Fruit fly (Drosophila melanogaster) whole organism, embryonic: Measurements from ENCODE around the gene al.

ENCODE experiments used
- Aef1 ChIP-seq: fragments of 200-800 bp; sonication (Bioruptor generic); IDR thresholded peaks from 3 replicates; pipeline ENCODE4 v1.3.6; 2022; ENCODE audit warnings: missing biosample characterization, missing genetic modification characterization
- BEAF-32 ChIP-seq: fragments of 200-800 bp; sonication (Bioruptor generic); optimal IDR thresholded peaks from 3 replicates; lab custom pipeline; 2017; ENCODE audit warnings: missing biosample characterization, missing genetic modification characterization, mild to moderate bottlenecking, moderate library complexity, missing genetic modification reagents
- CG10274 ChIP-seq: fragments of 200-800 bp; sonication (Bioruptor generic); optimal IDR thresholded peaks from 3 replicates; lab custom pipeline; 2017; ENCODE audit warnings: missing biosample characterization, mild to moderate bottlenecking, missing genetic modification characterization
- CG10959 ChIP-seq: fragments of 200-800 bp; sonication (Bioruptor generic); IDR thresholded peaks from 2 replicates; pipeline ENCODE4 v1.3.6; 2022; ENCODE audit warnings: missing biosample characterization, missing genetic modification characterization
- CG10979 ChIP-seq: fragments of 200-800 bp; sonication (Bioruptor generic); optimal IDR thresholded peaks from 2 replicates; lab custom pipeline; 2018; ENCODE audit warnings: missing biosample characterization, mild to moderate bottlenecking, missing genetic modification characterization, moderate library complexity
- CG13894 ChIP-seq: fragments of 200-800 bp; sonication (Bioruptor generic); optimal IDR thresholded peaks from 3 replicates; lab custom pipeline; 2018; ENCODE audit warnings: missing biosample characterization, mild to moderate bottlenecking, missing genetic modification characterization, moderate library complexity
- CG14050 ChIP-seq: fragments of 200-800 bp; sonication (Bioruptor generic); IDR thresholded peaks from 3 replicates; pipeline ENCODE4 v1.3.6; 2022; ENCODE audit warnings: missing biosample characterization, missing genetic modification characterization
- CG1529 ChIP-seq: fragments of 200-800 bp; sonication (Bioruptor generic); optimal IDR thresholded peaks from 3 replicates; lab custom pipeline; 2018; ENCODE audit warnings: missing biosample characterization, missing genetic modification characterization
- CG15479 ChIP-seq: fragments of 200-800 bp; sonication (Bioruptor generic); optimal IDR thresholded peaks from 3 replicates; lab custom pipeline; 2019; ENCODE audit warnings: missing biosample characterization, mild to moderate bottlenecking, missing genetic modification characterization, moderate library complexity
- CG15514 ChIP-seq: fragments of 200-800 bp; sonication (Bioruptor generic); optimal IDR thresholded peaks from 3 replicates; lab custom pipeline; 2017; ENCODE audit warnings: missing biosample characterization, missing genetic modification characterization, mild to moderate bottlenecking, moderate library complexity, missing genetic modification reagents
- CG1603 ChIP-seq: fragments of 200-800 bp; sonication (Bioruptor generic); optimal IDR thresholded peaks from 2 replicates; lab custom pipeline; 2019; ENCODE audit warnings: missing biosample characterization, mild to moderate bottlenecking, missing genetic modification characterization, moderate library complexity
- CG2116 ChIP-seq: fragments of 200-800 bp; sonication (Bioruptor generic); optimal IDR thresholded peaks from 3 replicates; lab custom pipeline; 2018; ENCODE audit warnings: missing biosample characterization, mild to moderate bottlenecking, missing genetic modification characterization
- CG2199 ChIP-seq: fragments of 200-800 bp; sonication (Bioruptor generic); IDR thresholded peaks from 3 replicates; pipeline ENCODE4 v1.3.6; 2022; ENCODE audit warnings: missing biosample characterization, missing genetic modification characterization
- CG2712 ChIP-seq: fragments of 200-800 bp; optimal IDR thresholded peaks from 3 replicates; lab custom pipeline; 2019; ENCODE audit warnings: missing biosample characterization, mild to moderate bottlenecking, missing genetic modification characterization, moderate library complexity
- CG6654 ChIP-seq: fragments of 200-800 bp; sonication (Bioruptor generic); optimal IDR thresholded peaks from 2 replicates; lab custom pipeline; 2017; ENCODE audit warnings: missing biosample characterization, mild to moderate bottlenecking, missing genetic modification characterization
- CG7271 ChIP-seq: fragments of 200-800 bp; sonication (Bioruptor generic); optimal IDR thresholded peaks from 2 replicates; lab custom pipeline; 2018; ENCODE audit warnings: missing biosample characterization, mild to moderate bottlenecking, missing genetic modification characterization, moderate library complexity
- CHES-1-like ChIP-seq: fragments of 200-800 bp; sonication (Bioruptor generic); optimal IDR thresholded peaks from 2 replicates; lab custom pipeline; 2016; ENCODE audit warnings: missing biosample characterization, missing genetic modification characterization
- Camta ChIP-seq: fragments of 200-800 bp; sonication (Bioruptor generic); optimal IDR thresholded peaks from 2 replicates; lab custom pipeline; 2016; ENCODE audit warnings: missing biosample characterization, missing genetic modification characterization
- Dip3 ChIP-seq: fragments of 200-800 bp; sonication (Bioruptor generic); optimal IDR thresholded peaks from 3 replicates; lab custom pipeline; 2016; ENCODE audit warnings: missing biosample characterization, missing genetic modification characterization
- Ets97D ChIP-seq: fragments of 200-800 bp; sonication (Bioruptor generic); optimal IDR thresholded peaks from 3 replicates; lab custom pipeline; 2016; ENCODE audit warnings: missing biosample characterization, missing genetic modification characterization
- HLHmδ ChIP-seq: fragments of 200-800 bp; sonication (Bioruptor generic); optimal IDR thresholded peaks from 2 replicates; lab custom pipeline; 2018; ENCODE audit warnings: missing biosample characterization, mild to moderate bottlenecking, missing genetic modification characterization, moderate library complexity
- Hr39 ChIP-seq: fragments of >200 bp; optimal IDR thresholded peaks from 2 replicates; lab custom pipeline; 2017
- Hr51 ChIP-seq, 2 experiments: fragments of 200-800 bp; sonication (Bioruptor generic); optimal IDR thresholded peaks; 2 replicates in 1 of 2; 3 replicates in 1 of 2; lab custom pipeline; 2016 to 2018; ENCODE audit warnings: missing biosample characterization in 2 of 2, missing genetic modification characterization in 2 of 2, mild to moderate bottlenecking in 1 of 2, moderate library complexity in 1 of 2
- Hsf ChIP-seq: fragments of 200-800 bp; sonication (Bioruptor generic); optimal IDR thresholded peaks from 3 replicates; lab custom pipeline; 2016; ENCODE audit warnings: missing biosample characterization, missing genetic modification characterization
- Kr ChIP-seq: fragments of 200-800 bp; sonication (Bioruptor generic); optimal IDR thresholded peaks from 2 replicates; lab custom pipeline; 2017; ENCODE audit warnings: missing biosample characterization, mild to moderate bottlenecking, missing genetic modification characterization
- Lhr ChIP-seq: fragments of 200-800 bp; sonication (Bioruptor generic); optimal IDR thresholded peaks from 3 replicates; lab custom pipeline; 2017; ENCODE audit warnings: mild to moderate bottlenecking, missing biosample characterization, missing genetic modification reagents, missing genetic modification characterization
- MBD-R2 ChIP-seq: fragments of 200-800 bp; sonication (Bioruptor generic); IDR thresholded peaks from 2 replicates; pipeline ENCODE4 v1.3.6; 2022; ENCODE audit warnings: missing biosample characterization, missing genetic modification characterization
- Nf-YB ChIP-seq: fragments of 200-800 bp; sonication (Bioruptor generic); optimal IDR thresholded peaks from 3 replicates; lab custom pipeline; 2019; ENCODE audit warnings: missing biosample characterization, mild to moderate bottlenecking, missing genetic modification characterization, moderate library complexity
- Oli ChIP-seq: fragments of 200-800 bp; sonication (Bioruptor generic); optimal IDR thresholded peaks from 2 replicates; lab custom pipeline; 2018; ENCODE audit warnings: missing biosample characterization, mild to moderate bottlenecking, missing genetic modification characterization, moderate library complexity
- Ravus ChIP-seq: fragments of 200-800 bp; sonication (Bioruptor generic); IDR thresholded peaks from 2 replicates; pipeline ENCODE4 v1.3.6; 2022; ENCODE audit warnings: missing biosample characterization, missing genetic modification characterization
- Sin3A ChIP-seq: fragments of >200 bp; optimal IDR thresholded peaks from 2 replicates; lab custom pipeline; 2018
- YL-1 ChIP-seq: fragments of 200-800 bp; sonication (Bioruptor generic); optimal IDR thresholded peaks from 3 replicates; lab custom pipeline; 2017; ENCODE audit warnings: missing biosample characterization, mild to moderate bottlenecking, missing genetic modification characterization
- abd-A ChIP-seq: fragments of 200-800 bp; sonication (Bioruptor generic); optimal IDR thresholded peaks from 3 replicates; lab custom pipeline; 2019; ENCODE audit warnings: missing biosample characterization, mild to moderate bottlenecking, missing genetic modification characterization, moderate library complexity
- aop ChIP-seq: fragments of 200-800 bp; sonication (Bioruptor generic); IDR thresholded peaks from 2 replicates; pipeline ENCODE4 v1.3.6; 2022; ENCODE audit warnings: missing biosample characterization, missing genetic modification characterization
- ci ChIP-seq: fragments of 200-800 bp; sonication (Bioruptor generic); IDR thresholded peaks from 3 replicates; pipeline ENCODE4 v1.3.6; 2022; ENCODE audit warnings: missing biosample characterization, missing genetic modification characterization
- fd102C ChIP-seq: fragments of 200-800 bp; sonication (Bioruptor generic); optimal IDR thresholded peaks from 2 replicates; lab custom pipeline; 2018; ENCODE audit warnings: missing biosample characterization, mild to moderate bottlenecking, missing genetic modification characterization, moderate library complexity
- gro ChIP-seq: fragments of 200-800 bp; sonication (Bioruptor generic); optimal IDR thresholded peaks from 2 replicates; lab custom pipeline; 2016; ENCODE audit warnings: missing biosample characterization, missing genetic modification characterization
- h ChIP-seq: fragments of >200 bp; optimal IDR thresholded peaks from 2 replicates; lab custom pipeline; 2017
- klu ChIP-seq: fragments of 200-800 bp; sonication (Bioruptor generic); IDR thresholded peaks from 2 replicates; pipeline ENCODE4 v1.3.6; 2022; ENCODE audit warnings: missing biosample characterization, missing genetic modification characterization
- mirr ChIP-seq: fragments of 200-800 bp; sonication (Bioruptor generic); optimal IDR thresholded peaks from 3 replicates; lab custom pipeline; 2018; ENCODE audit warnings: missing biosample characterization, mild to moderate bottlenecking, missing genetic modification characterization
- oc ChIP-seq: fragments of 200-800 bp; sonication (Bioruptor generic); optimal IDR thresholded peaks from 2 replicates; lab custom pipeline; 2018; ENCODE audit warnings: missing biosample characterization, mild to moderate bottlenecking, missing genetic modification characterization, moderate library complexity
- pan ChIP-seq, 4 experiments: fragments of >200 bp in 3 of 4; fragments of 200-800 bp in 1 of 4; sonication (Bioruptor generic) in 1 of 4; optimal IDR thresholded peaks in 3 of 4; IDR thresholded peaks in 1 of 4; 2 replicates each; pipeline versions ENCODE4 v1.3.6 to Lab custom; 2017 to 2022; ENCODE audit warnings: missing biosample characterization in 2 of 4, missing genetic modification characterization in 2 of 4, mixed read lengths in 1 of 4
- ro ChIP-seq: fragments of 200-800 bp; sonication (Bioruptor generic); IDR thresholded peaks from 2 replicates; pipeline ENCODE4 v1.3.6; 2022; ENCODE audit warnings: missing biosample characterization, missing genetic modification characterization
- sd ChIP-seq: fragments of 200-800 bp; sonication (Bioruptor generic); optimal IDR thresholded peaks from 3 replicates; lab custom pipeline; 2018; ENCODE audit warnings: missing biosample characterization, mild to moderate bottlenecking, missing genetic modification characterization, moderate library complexity
- slp2 ChIP-seq: fragments of 200-800 bp; sonication (Bioruptor generic); optimal IDR thresholded peaks from 2 replicates; lab custom pipeline; 2016; ENCODE audit warnings: missing biosample characterization, missing genetic modification characterization
- tll ChIP-seq, 2 experiments: fragments of 200-800 bp in 1 of 2; fragments of >200 bp in 1 of 2; sonication (Bioruptor generic) in 1 of 2; optimal IDR thresholded peaks; 2 replicates each; lab custom pipeline; 2017 to 2019; ENCODE audit warnings: missing biosample characterization in 2 of 2, missing genetic modification characterization in 2 of 2, mild to moderate bottlenecking in 1 of 2, moderate library complexity in 1 of 2
- twi ChIP-seq: fragments of 200-800 bp; optimal IDR thresholded peaks from 2 replicates; lab custom pipeline; 2019; ENCODE audit warnings: missing biosample characterization, mild to moderate bottlenecking, missing genetic modification characterization, moderate library complexity

al gene

dm6 chr2L:346781-347180, 31.1 kb upstream of the al start:
- no peak for TF ChIP-seq gro (GFP tag; lab: Kevin White, UChicago)
- TF ChIP-seq CG15479 (GFP tag; lab: Kevin White, UChicago): peak; percentile 51
- 0 out of 2 replicates have a peak, but pooled peaks have one; percentile 21 for TF ChIP-seq MBD-R2
- TF ChIP-seq CHES-1-like (GFP tag; lab: Kevin White, UChicago): no peak
- 0 out of 3 replicates have a peak, but pooled peaks have one; percentile 67 for TF ChIP-seq CG2199 (GFP tag; lab: Robert Waterston, UW)
- TF ChIP-seq klu (GFP tag; lab: Robert Waterston, UW): no peak
- TF ChIP-seq Aef1 (GFP tag; lab: Robert Waterston, UW): no peak
- TF ChIP-seq ci: no peak
- no peak for TF ChIP-seq Dip3

dm6 chr2L:347604-348003, 30.3 kb upstream of the al start:
- TF ChIP-seq slp2 (GFP tag; lab: Kevin White, UChicago): no peak
- no peak for TF ChIP-seq Ravus (GFP tag; lab: Robert Waterston, UW)
- TF ChIP-seq CG1529 (GFP tag; lab: Kevin White, UChicago): peak; percentile 88
- TF ChIP-seq CHES-1-like (GFP tag; lab: Kevin White, UChicago): no peak
- no peak for TF ChIP-seq aop
- no peak for TF ChIP-seq Kr (GFP tag; lab: Kevin White, UChicago)
- TF ChIP-seq CG6654 (GFP tag; lab: Kevin White, UChicago): peak; percentile 60
- TF ChIP-seq Hr39 (lab: Kevin White, UChicago): no peak
- TF ChIP-seq CG10979: no peak
- TF ChIP-seq Camta (GFP tag; lab: Kevin White, UChicago): no peak
- no peak for TF ChIP-seq h
- no peak for TF ChIP-seq Nf-YB
- no peak for TF ChIP-seq MBD-R2

- TF ChIP-seq aop: no peak
- no peak for TF ChIP-seq Oli
- TF ChIP-seq tll (GFP tag; optimal IDR thresholded peaks at IDR 0.05; lab: Kevin White, UChicago): peak in 1 of 2 experiments; percentile 83
- no peak for TF ChIP-seq Ets97D (GFP tag; lab: Kevin White, UChicago)
- no peak for TF ChIP-seq CG10274 (GFP tag; lab: Kevin White, UChicago)
- no peak for TF ChIP-seq mirr
- TF ChIP-seq Hr51 (GFP tag; optimal IDR thresholded peaks at IDR 0.05; lab: Kevin White, UChicago): no peak
- TF ChIP-seq HLHmδ: no peak
- no peak for TF ChIP-seq oc (tag; lab: Kevin White, UChicago)
- TF ChIP-seq Hsf (GFP tag; lab: Kevin White, UChicago): no peak
- TF ChIP-seq BEAF-32: no peak
- TF ChIP-seq ro (GFP tag; lab: Robert Waterston, UW): no peak
- peak; percentile 90 for TF ChIP-seq CG15479 (GFP tag; lab: Kevin White, UChicago)
- TF ChIP-seq twi (tag; lab: Kevin White, UChicago): peak; percentile 8
Observed at dm6 chr2L:356234-356633, 21.7 kb upstream of the al start.

dm6 chr2L:357556-358130, 20.3 kb upstream of the al start, which contains the start of gene Ent1:
TSS of gene Ent1 (minus strand) at chr2L:357874.
- TF ChIP-seq CG7271 (tag; lab: Kevin White, UChicago) (no peak), CG10959 (no peak), CG1603 (tag; lab: Kevin White, UChicago) (peak; percentile 70), Lhr (GFP tag; lab: Kevin White, UChicago) (peak; percentile 31), abd-A (tag; lab: Kevin White, UChicago) (peak; percentile 56), CG15514 (GFP tag; lab: Kevin White, UChicago) (peak; percentile 95), CG2712 (peak; percentile 1), sd (tag; lab: Kevin White, UChicago) (peak; percentile 42), CG13894 (peak; percentile 8), YL-1 (GFP tag; lab: Kevin White, UChicago) (peak; percentile 64), pan (optimal IDR thresholded peaks at IDR 0.05; lab: Kevin White, UChicago) (no peak), pan (GFP tag; optimal IDR thresholded peaks at IDR 0.05 in 1 of 2, IDR thresholded peaks at IDR 0.05 in 1 of 2) (no peak), Sin3A (peak; percentile 59), CG14050 (GFP tag; lab: Robert Waterston, UW) (no peak), fd102C (no peak), CG2116 (peak; percentile 84), Ets97D (GFP tag; lab: Kevin White, UChicago) (peak; percentile 31)
